Fruit fly (Drosophila melanogaster) whole organism, embryonic: ENCODE data around the gene CG34293.

Experiments
- Adf1 ChIP-seq: fragments of 200-800 bp; sonication (Bioruptor generic); IDR thresholded peaks from 2 replicates; pipeline ENCODE4 v1.3.6; 2022; ENCODE audit warnings: missing biosample characterization, missing genetic modification characterization
- CG10543 ChIP-seq: fragments of 200-800 bp; sonication (Bioruptor generic); optimal IDR thresholded peaks from 3 replicates; lab custom pipeline; 2017; ENCODE audit warnings: missing biosample characterization, mild to moderate bottlenecking, missing genetic modification characterization, moderate library complexity
- CG10959 ChIP-seq: fragments of 200-800 bp; sonication (Bioruptor generic); IDR thresholded peaks from 2 replicates; pipeline ENCODE4 v1.3.6; 2022; ENCODE audit warnings: missing biosample characterization, missing genetic modification characterization
- CG10979 ChIP-seq: fragments of 200-800 bp; sonication (Bioruptor generic); optimal IDR thresholded peaks from 2 replicates; lab custom pipeline; 2018; ENCODE audit warnings: missing biosample characterization, mild to moderate bottlenecking, missing genetic modification characterization, moderate library complexity
- CG11504 ChIP-seq: fragments of 200-800 bp; sonication (Bioruptor generic); optimal IDR thresholded peaks from 3 replicates; lab custom pipeline; 2019; ENCODE audit warnings: missing biosample characterization, mild to moderate bottlenecking, missing genetic modification characterization, moderate library complexity
- CG12104 ChIP-seq: fragments of 200-800 bp; sonication (Bioruptor generic); optimal IDR thresholded peaks from 3 replicates; lab custom pipeline; 2016; ENCODE audit warnings: missing biosample characterization, missing genetic modification characterization
- CG12299 ChIP-seq: fragments of 200-800 bp; sonication (Bioruptor generic); optimal IDR thresholded peaks from 2 replicates; lab custom pipeline; 2018; ENCODE audit warnings: missing biosample characterization, mild to moderate bottlenecking, missing genetic modification characterization
- CG12659 ChIP-seq: fragments of 200-800 bp; sonication (Bioruptor generic); optimal IDR thresholded peaks from 3 replicates; lab custom pipeline; 2017; ENCODE audit warnings: mild to moderate bottlenecking, missing biosample characterization, missing genetic modification reagents, missing genetic modification characterization
- CG13287 ChIP-seq: fragments of 200-800 bp; sonication (Bioruptor generic); IDR thresholded peaks from 2 replicates; pipeline ENCODE4 v1.3.6; 2022; ENCODE audit warnings: missing biosample characterization, missing genetic modification characterization; ENCODE audit not compliant: partially characterized antibody
- CG15011 ChIP-seq: fragments of 200-800 bp; sonication (Bioruptor generic); optimal IDR thresholded peaks from 3 replicates; lab custom pipeline; 2018; ENCODE audit warnings: missing biosample characterization, mild to moderate bottlenecking, missing genetic modification characterization
- CG1603 ChIP-seq: fragments of 200-800 bp; sonication (Bioruptor generic); optimal IDR thresholded peaks from 2 replicates; lab custom pipeline; 2019; ENCODE audit warnings: missing biosample characterization, mild to moderate bottlenecking, missing genetic modification characterization, moderate library complexity
- CG17186 ChIP-seq: fragments of 200-800 bp; sonication (Bioruptor generic); optimal IDR thresholded peaks from 3 replicates; lab custom pipeline; 2017; ENCODE audit warnings: missing biosample characterization, missing genetic modification reagents, missing genetic modification characterization
- CG17912 ChIP-seq: fragments of 200-800 bp; sonication (Bioruptor generic); optimal IDR thresholded peaks from 2 replicates; lab custom pipeline; 2018; ENCODE audit warnings: missing biosample characterization, mild to moderate bottlenecking, missing genetic modification characterization
- CG18262 ChIP-seq: fragments of 200-800 bp; optimal IDR thresholded peaks from 3 replicates; lab custom pipeline; 2019; ENCODE audit warnings: missing biosample characterization, mild to moderate bottlenecking, missing genetic modification characterization, moderate library complexity
- CG2120 ChIP-seq: fragments of 200-800 bp; sonication (Bioruptor generic); optimal IDR thresholded peaks from 3 replicates; lab custom pipeline; 2016; ENCODE audit warnings: missing biosample characterization, missing genetic modification characterization
- CG2678 ChIP-seq: fragments of 200-800 bp; sonication (Bioruptor generic); optimal IDR thresholded peaks from 3 replicates; lab custom pipeline; 2019; ENCODE audit warnings: missing biosample characterization, mild to moderate bottlenecking, missing genetic modification characterization, moderate library complexity
- CG31441 ChIP-seq: fragments of 200-800 bp; sonication (Bioruptor generic); IDR thresholded peaks from 2 replicates; pipeline ENCODE4 v1.3.6; 2022; ENCODE audit warnings: missing biosample characterization, missing genetic modification characterization
- CG3995 ChIP-seq: fragments of 200-800 bp; sonication (Bioruptor generic); optimal IDR thresholded peaks from 3 replicates; lab custom pipeline; 2016; ENCODE audit warnings: missing biosample characterization, missing genetic modification characterization
- CG6175 ChIP-seq: fragments of 200-800 bp; sonication (Bioruptor generic); IDR thresholded peaks from 3 replicates; pipeline ENCODE4 v1.3.6; 2022; ENCODE audit warnings: missing biosample characterization, missing genetic modification characterization
- CG7839 ChIP-seq: fragments of 200-800 bp; sonication (Bioruptor generic); optimal IDR thresholded peaks from 3 replicates; lab custom pipeline; 2018; ENCODE audit warnings: missing biosample characterization, mild to moderate bottlenecking, missing genetic modification characterization, moderate library complexity
- CG8765 ChIP-seq: fragments of 200-800 bp; sonication (Bioruptor generic); IDR thresholded peaks from 2 replicates; pipeline ENCODE4 v1.3.6; 2022; ENCODE audit warnings: missing biosample characterization, missing genetic modification characterization
- Deaf1 ChIP-seq: fragments of 200-800 bp; optimal IDR thresholded peaks from 3 replicates; lab custom pipeline; 2019; ENCODE audit warnings: missing biosample characterization, mild to moderate bottlenecking, missing genetic modification characterization, moderate library complexity
- Doc2 ChIP-seq: fragments of 200-800 bp; sonication (Bioruptor generic); IDR thresholded peaks from 2 replicates; pipeline ENCODE4 v1.3.6; 2022; ENCODE audit warnings: missing biosample characterization, missing genetic modification characterization
- Drgx ChIP-seq: fragments of 200-800 bp; sonication (Bioruptor generic); IDR thresholded peaks from 2 replicates; pipeline ENCODE4 v1.3.6; 2022; ENCODE audit warnings: missing biosample characterization, missing genetic modification characterization
- E2f1 ChIP-seq: fragments of 200-800 bp; sonication (Bioruptor generic); IDR thresholded peaks from 2 replicates; pipeline ENCODE4 v1.3.6; 2022; ENCODE audit warnings: missing biosample characterization, missing genetic modification characterization
- Ets97D ChIP-seq: fragments of 200-800 bp; sonication (Bioruptor generic); optimal IDR thresholded peaks from 3 replicates; lab custom pipeline; 2016; ENCODE audit warnings: missing biosample characterization, missing genetic modification characterization
- bab2 ChIP-seq: fragments of 200-800 bp; sonication (Bioruptor generic); optimal IDR thresholded peaks from 2 replicates; lab custom pipeline; 2016; ENCODE audit warnings: missing biosample characterization, missing genetic modification characterization
- cato ChIP-seq: fragments of 200-800 bp; sonication (Bioruptor generic); optimal IDR thresholded peaks from 2 replicates; lab custom pipeline; 2016; ENCODE audit warnings: missing biosample characterization, missing genetic modification characterization, borderline replicate concordance
- crol ChIP-seq: fragments of 200-800 bp; sonication (Bioruptor generic); IDR thresholded peaks from 2 replicates; pipeline ENCODE4 v1.3.6; 2022; ENCODE audit warnings: missing biosample characterization, missing genetic modification characterization
- dati ChIP-seq: fragments of 200-800 bp; sonication (Bioruptor generic); IDR thresholded peaks from 2 replicates; pipeline ENCODE4 v1.3.6; 2022; ENCODE audit warnings: missing biosample characterization, missing genetic modification characterization
- dmrt11E ChIP-seq: fragments of 200-800 bp; sonication (Bioruptor generic); optimal IDR thresholded peaks from 3 replicates; lab custom pipeline; 2018; ENCODE audit warnings: missing biosample characterization, mild to moderate bottlenecking, missing genetic modification characterization, moderate library complexity
- dmrt99B ChIP-seq: fragments of 200-800 bp; sonication (Bioruptor generic); optimal IDR thresholded peaks from 2 replicates; lab custom pipeline; 2018; ENCODE audit warnings: missing biosample characterization, mild to moderate bottlenecking, missing genetic modification characterization, moderate library complexity
- dysf ChIP-seq: fragments of 200-800 bp; sonication (Bioruptor generic); IDR thresholded peaks from 3 replicates; pipeline ENCODE4 v1.3.6; 2022; ENCODE audit warnings: missing biosample characterization, missing genetic modification characterization
- esg ChIP-seq: fragments of 200-800 bp; sonication (Bioruptor generic); conservative IDR thresholded peaks from 2 replicates; pipeline ENCODE4 v1.3.6; 2022; ENCODE audit warnings: missing biosample characterization, missing genetic modification characterization
- exex ChIP-seq: fragments of 200-800 bp; sonication (Bioruptor generic); optimal IDR thresholded peaks from 4 replicates; lab custom pipeline; 2018; ENCODE audit warnings: missing biosample characterization, mild to moderate bottlenecking, missing genetic modification characterization, moderate library complexity
- gce ChIP-seq: fragments of 200-800 bp; sonication (Bioruptor generic); IDR thresholded peaks from 3 replicates; pipeline ENCODE4 v1.3.6; 2022; ENCODE audit warnings: missing biosample characterization, missing genetic modification characterization
- gem ChIP-seq: fragments of 200-800 bp; sonication (Bioruptor generic); optimal IDR thresholded peaks from 2 replicates; lab custom pipeline; 2019; ENCODE audit warnings: missing biosample characterization, mild to moderate bottlenecking, missing genetic modification characterization, moderate library complexity
- grau ChIP-seq: fragments of 200-800 bp; optimal IDR thresholded peaks from 3 replicates; lab custom pipeline; 2019; ENCODE audit warnings: missing biosample characterization, mild to moderate bottlenecking, missing genetic modification characterization, moderate library complexity
- inv ChIP-seq: fragments of 200-800 bp; sonication (Bioruptor generic); IDR thresholded peaks from 2 replicates; pipeline ENCODE4 v1.3.6; 2022; ENCODE audit warnings: missing biosample characterization, missing genetic modification characterization; ENCODE audit not compliant: partially characterized antibody
- kni ChIP-seq: fragments of 200-800 bp; sonication (Bioruptor generic); optimal IDR thresholded peaks from 3 replicates; lab custom pipeline; 2017; ENCODE audit warnings: mild to moderate bottlenecking, missing biosample characterization, missing genetic modification reagents, missing genetic modification characterization
- knrl ChIP-seq: fragments of 200-800 bp; sonication (Bioruptor generic); IDR thresholded peaks from 3 replicates; pipeline ENCODE4 v1.3.6; 2022; ENCODE audit warnings: missing biosample characterization, missing genetic modification characterization; ENCODE audit not compliant: partially characterized antibody
- nmo ChIP-seq: fragments of 200-800 bp; sonication (Bioruptor generic); optimal IDR thresholded peaks from 2 replicates; lab custom pipeline; 2018; ENCODE audit warnings: missing biosample characterization, mild to moderate bottlenecking, missing genetic modification characterization, moderate library complexity
- nom ChIP-seq: fragments of 200-800 bp; sonication (Bioruptor generic); optimal IDR thresholded peaks from 2 replicates; lab custom pipeline; 2017; ENCODE audit warnings: missing biosample characterization, missing genetic modification characterization, mild to moderate bottlenecking, moderate library complexity, missing genetic modification reagents
- pan ChIP-seq, 4 experiments: fragments of >200 bp in 3 of 4; fragments of 200-800 bp in 1 of 4; sonication (Bioruptor generic) in 1 of 4; optimal IDR thresholded peaks in 3 of 4; IDR thresholded peaks in 1 of 4; 2 replicates each; pipeline versions ENCODE4 v1.3.6 to Lab custom; 2017 to 2022; ENCODE audit warnings: missing biosample characterization in 2 of 4, missing genetic modification characterization in 2 of 4, mixed read lengths in 1 of 4
- pfk ChIP-seq: fragments of 200-800 bp; sonication (Bioruptor generic); optimal IDR thresholded peaks from 2 replicates; lab custom pipeline; 2018; ENCODE audit warnings: missing biosample characterization, mild to moderate bottlenecking, missing genetic modification characterization, moderate library complexity
- prd ChIP-seq, 3 experiments: fragments of >200 bp in 2 of 3; fragments of 200-800 bp in 1 of 3; sonication (Bioruptor generic) in 1 of 3; optimal IDR thresholded peaks in 2 of 3; IDR thresholded peaks in 1 of 3; 2 replicates in 2 of 3; 3 replicates in 1 of 3; pipeline versions ENCODE4 v1.3.6 to Lab custom; 2017 to 2022; ENCODE audit warnings: missing biosample characterization in 1 of 3, missing genetic modification characterization in 1 of 3
- row ChIP-seq: fragments of 200-800 bp; sonication (Bioruptor generic); IDR thresholded peaks from 3 replicates; pipeline ENCODE4 v1.3.6; 2022; ENCODE audit warnings: missing biosample characterization, missing genetic modification characterization

Gene CG34293

DNA sequence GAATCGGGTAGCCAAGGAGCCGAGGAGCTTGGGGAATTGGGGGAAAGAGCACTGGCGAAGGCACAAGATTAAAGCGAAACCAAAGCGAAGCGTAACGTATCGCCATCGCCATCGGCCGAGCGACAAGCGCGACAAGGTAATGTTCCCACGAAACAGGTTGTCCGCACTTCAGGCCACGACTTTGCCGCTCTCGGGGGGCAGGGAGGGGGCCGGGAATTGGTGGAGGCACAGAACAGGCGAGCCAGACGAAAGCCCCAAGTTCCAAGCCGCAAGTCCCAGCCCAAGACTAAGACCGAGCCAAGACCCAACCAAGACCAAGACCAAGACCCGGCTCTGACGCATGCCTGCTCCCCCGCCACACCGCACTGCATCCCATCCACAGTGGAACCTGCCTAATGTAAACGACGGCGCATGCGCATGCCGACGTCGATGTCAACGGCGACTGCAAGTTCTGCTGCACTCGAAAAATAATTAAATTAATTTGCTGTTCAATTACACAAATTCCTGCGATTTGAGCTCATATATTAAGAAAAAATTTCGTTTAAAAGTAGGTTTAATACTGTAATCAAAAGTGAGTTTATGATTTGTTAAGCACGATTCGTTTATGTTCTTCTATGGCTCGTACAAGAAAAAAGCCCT, 20.7 kb upstream of the CG34293 start:
- peak; percentile 32 for TF ChIP-seq gem (tag; lab: Kevin White, UChicago)
- TF ChIP-seq CG17186 (GFP tag; lab: Kevin White, UChicago): no peak
- 0 out of 3 replicates have a peak, but pooled peaks have one; percentile 10 for TF ChIP-seq knrl
- TF ChIP-seq CG3995: peak; percentile 61
- TF ChIP-seq CG2678: no peak
- peak; percentile 66 for TF ChIP-seq Drgx (GFP tag; lab: Robert Waterston, UW)
- TF ChIP-seq CG8765: no peak
- TF ChIP-seq CG15011 (GFP tag; lab: Kevin White, UChicago): no peak
- TF ChIP-seq Ets97D (GFP tag; lab: Kevin White, UChicago): no peak
- TF ChIP-seq Doc2: no peak
- TF ChIP-seq CG7839: peak; percentile 18
- TF ChIP-seq bab2 (GFP tag; lab: Kevin White, UChicago): no peak
- no peak for TF ChIP-seq inv
- TF ChIP-seq CG6175 (GFP tag; lab: Robert Waterston, UW): 0 out of 3 replicates have a peak, but pooled peaks have one; percentile 18
- TF ChIP-seq CG17912: no peak
- TF ChIP-seq row (GFP tag; lab: Robert Waterston, UW): peak; percentile 24; the same call in 2 of the 3 replicates
- no peak for TF ChIP-seq CG12299 (tag; lab: Kevin White, UChicago)
- TF ChIP-seq dati: no peak
- TF ChIP-seq dmrt11E: peak; percentile 1
- no peak for TF ChIP-seq cato
- TF ChIP-seq prd (optimal IDR thresholded peaks at IDR 0.05; lab: Kevin White, UChicago): no peak
- TF ChIP-seq prd (GFP tag; IDR thresholded peaks at IDR 0.05; lab: Robert Waterston, UW): peak; percentile 42; the same call in 2 of the 3 replicates
- peak; percentile 85 for TF ChIP-seq grau (tag; lab: Kevin White, UChicago)
- no peak for TF ChIP-seq CG12104 (GFP tag; lab: Kevin White, UChicago)
- no peak for TF ChIP-seq exex (tag; lab: Kevin White, UChicago)
- TF ChIP-seq CG10959: no peak
- 0 out of 2 replicates have a peak, but pooled peaks have one; percentile 11 for TF ChIP-seq E2f1 (GFP tag; lab: Robert Waterston, UW)
- TF ChIP-seq gce (GFP tag; lab: Robert Waterston, UW): 0 out of 3 replicates have a peak, but pooled peaks have one; percentile 24
- TF ChIP-seq nom: peak; percentile 54
- peak; percentile 17; the same call in 1 of the 2 replicates for TF ChIP-seq CG31441 (GFP tag; lab: Robert Waterston, UW)
- peak; percentile 25 for TF ChIP-seq CG10543
- TF ChIP-seq CG1603: peak; percentile 38
- TF ChIP-seq CG11504 (tag; lab: Kevin White, UChicago): peak; percentile 5
- TF ChIP-seq Adf1 (GFP tag; lab: Robert Waterston, UW): no peak
- TF ChIP-seq CG13287 (GFP tag; lab: Robert Waterston, UW): no peak
- TF ChIP-seq dysf (GFP tag; lab: Robert Waterston, UW): peak; percentile 13; the same call in 1 of the 3 replicates
- TF ChIP-seq CG12659 (GFP tag; lab: Kevin White, UChicago): no peak
- peak; percentile 10 for TF ChIP-seq CG18262 (tag; lab: Kevin White, UChicago)
- TF ChIP-seq CG10979 (tag; lab: Kevin White, UChicago): peak; percentile 27
- peak; percentile 3 for TF ChIP-seq nmo (GFP tag; lab: Kevin White, UChicago)
- TF ChIP-seq dmrt99B (tag; lab: Kevin White, UChicago): peak; percentile 1
- peak; percentile 80 for TF ChIP-seq crol (GFP tag; lab: Robert Waterston, UW)
- TF ChIP-seq pan (optimal IDR thresholded peaks at IDR 0.05; lab: Kevin White, UChicago): no peak
- no peak for TF ChIP-seq pan (GFP tag; optimal IDR thresholded peaks at IDR 0.05 in 1 of 2, IDR thresholded peaks at IDR 0.05 in 1 of 2)
- TF ChIP-seq Deaf1: peak; percentile 12
- TF ChIP-seq pfk (GFP tag; lab: Kevin White, UChicago): no peak
- no peak for TF ChIP-seq CG2120
- peak; percentile 27 for TF ChIP-seq kni (GFP tag; lab: Kevin White, UChicago)
- TF ChIP-seq esg (GFP tag; lab: Robert Waterston, UW): no peak
